Fruit fly (Drosophila melanogaster) whole organism, prepupa: ENCODE data around the gene ATPsynCF6.

ENCODE experiments used
- CG10669 ChIP-seq: fragments of 200-800 bp; sonication (Bioruptor generic); optimal IDR thresholded peaks from 3 replicates; lab custom pipeline; 2018; ENCODE audit warnings: missing biosample characterization, mild to moderate bottlenecking, missing genetic modification characterization, moderate library complexity
- CG11902 ChIP-seq: fragments of 200-800 bp; sonication (Bioruptor generic); optimal IDR thresholded peaks from 3 replicates; lab custom pipeline; 2016; ENCODE audit warnings: missing biosample characterization, missing genetic modification characterization
- CG1621 ChIP-seq: fragments of 200-800 bp; sonication (Bioruptor generic); optimal IDR thresholded peaks from 3 replicates; lab custom pipeline; 2018; ENCODE audit warnings: missing biosample characterization, mild to moderate bottlenecking, missing genetic modification characterization
- CG3032 ChIP-seq: fragments of 200-800 bp; optimal IDR thresholded peaks from 2 replicates; lab custom pipeline; 2019; ENCODE audit warnings: missing biosample characterization, mild to moderate bottlenecking, missing genetic modification characterization, moderate library complexity
- CG6276 ChIP-seq: fragments of 200-800 bp; sonication (Bioruptor generic); optimal IDR thresholded peaks from 2 replicates; lab custom pipeline; 2017; ENCODE audit warnings: missing biosample characterization, mild to moderate bottlenecking, missing genetic modification characterization
- Hr38 ChIP-seq: sonication (Bioruptor generic); optimal IDR thresholded peaks from 2 replicates; lab custom pipeline; 2016; ENCODE audit warnings: missing biosample characterization, missing genetic modification characterization
- Hr39 ChIP-seq: fragments of 200-800 bp; sonication (Bioruptor generic); optimal IDR thresholded peaks from 2 replicates; lab custom pipeline; 2016; ENCODE audit warnings: missing biosample characterization, missing genetic modification characterization
- fd59A ChIP-seq: fragments of 200-800 bp; sonication (Bioruptor generic); optimal IDR thresholded peaks from 2 replicates; lab custom pipeline; 2017; ENCODE audit warnings: missing biosample characterization, mild to moderate bottlenecking, missing genetic modification characterization, missing genetic modification reagents
- topi ChIP-seq: fragments of 200-800 bp; sonication (Bioruptor generic); optimal IDR thresholded peaks from 3 replicates; lab custom pipeline; 2016; ENCODE audit warnings: missing biosample characterization, missing genetic modification characterization
- vri ChIP-seq: fragments of 200-800 bp; sonication (Bioruptor generic); optimal IDR thresholded peaks from 3 replicates; lab custom pipeline; 2016; ENCODE audit warnings: missing biosample characterization, mild to moderate bottlenecking, missing genetic modification characterization

- no peak for TF ChIP-seq CG10669
- no peak for TF ChIP-seq fd59A (GFP tag; lab: Kevin White, UChicago)
- no peak for TF ChIP-seq Hr38 (GFP tag; lab: Kevin White, UChicago)
- peak; percentile 7 for TF ChIP-seq CG11902
- peak; percentile 54 for TF ChIP-seq CG6276 (GFP tag; lab: Kevin White, UChicago)
- TF ChIP-seq Hr39, result peak; percentile 14
- peak; percentile 29 for TF ChIP-seq topi (GFP tag; lab: Kevin White, UChicago)
- TF ChIP-seq vri (GFP tag; lab: Kevin White, UChicago), result no peak
- peak; percentile 3 for TF ChIP-seq CG3032 (tag; lab: Kevin White, UChicago)
- TF ChIP-seq CG1621, result no peak
These were observed 31.0 kb upstream of the ATPsynCF6 start for dm6 chr3R:23386907-23387306.
